Worm (Caenorhabditis elegans) whole organism, young adult: ENCODE results near the gene F56H9.6.

ENCODE experiments used
- Y67H2A.10 ChIP-seq: fragments of 200-800 bp; sonication (Bioruptor generic); conservative IDR thresholded peaks from 2 replicates; pipeline ENCODE4 v1.3.6; 2022; ENCODE audit warnings: missing genetic modification reagents, missing genetic modification characterization, missing compliant biosample characterization
- ZK185.1 ChIP-seq: sonication (generic microtip); optimal IDR thresholded peaks from 2 replicates; lab custom pipeline; 2016; ENCODE audit warnings: mild to moderate bottlenecking, missing genetic modification characterization, missing compliant biosample characterization; ENCODE audit not compliant: poor library complexity, severe bottlenecking
- ceh-58 ChIP-seq: fragments of 200-800 bp; sonication (Bioruptor generic); IDR thresholded peaks from 2 replicates; pipeline ENCODE4 v1.3.6; 2022; ENCODE audit warnings: missing genetic modification characterization, missing compliant biosample characterization
- dox-1 ChIP-seq: fragments of 200-800 bp; sonication (Bioruptor generic); IDR thresholded peaks from 2 replicates; pipeline ENCODE4 v1.3.6; 2022; ENCODE audit warnings: missing genetic modification reagents, missing genetic modification characterization, missing compliant biosample characterization
- let-607 ChIP-seq, 2 experiments: fragments of 200-800 bp in 1 of 2; sonication (Bioruptor generic) in 1 of 2; sonication (generic microtip) in 1 of 2; optimal IDR thresholded peaks; 2 replicates each; lab custom pipeline; 2016 to 2018; ENCODE audit warnings: mild to moderate bottlenecking in 2 of 2, missing compliant biosample characterization in 2 of 2, missing genetic modification characterization in 2 of 2, moderate library complexity in 2 of 2, missing genotype in 1 of 2
- sea-2 ChIP-seq: fragments of 200-800 bp; sonication (Bioruptor generic); IDR thresholded peaks from 2 replicates; pipeline ENCODE4 v1.3.6; 2022; ENCODE audit warnings: missing genetic modification characterization, missing compliant biosample characterization
- sptf-2 ChIP-seq: fragments of 200-800 bp; sonication (Bioruptor generic); optimal IDR thresholded peaks from 2 replicates; lab custom pipeline; 2018; ENCODE audit warnings: mild to moderate bottlenecking, missing genetic modification characterization, missing compliant biosample characterization
- unc-62 ChIP-seq: fragments of 150-350 bp; optimal IDR thresholded peaks from 2 replicates; lab custom pipeline; 2014; ENCODE audit warnings: missing biosample characterization, missing genetic modification reagents, missing genetic modification characterization
- ztf-25 ChIP-seq: fragments of 200-800 bp; sonication (Bioruptor generic); IDR thresholded peaks from 2 replicates; pipeline ENCODE4 v1.3.6; 2022; ENCODE audit warnings: missing genetic modification reagents, missing genetic modification characterization, missing compliant biosample characterization

DNA sequence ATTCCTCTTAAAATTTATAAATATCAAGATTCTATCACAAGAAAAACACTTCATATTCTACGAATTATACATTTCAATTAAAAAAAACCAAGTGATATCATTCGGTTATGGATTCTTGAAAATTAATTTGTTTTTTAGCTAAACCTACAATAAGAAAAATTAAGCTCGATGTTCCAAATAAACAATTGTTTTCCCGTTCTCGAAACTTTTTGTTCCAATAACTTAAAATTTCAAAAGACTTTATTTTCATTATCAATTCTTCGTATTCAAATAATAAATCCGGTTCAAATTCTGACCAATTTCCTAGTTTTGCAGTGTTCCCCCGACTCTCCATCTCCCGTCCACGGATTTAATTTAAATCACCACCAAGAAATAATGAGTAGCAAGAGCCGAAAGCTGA lies 50.3 kb downstream of the F56H9.6 start, which contains the start of gene E02A10.3:
- TF ChIP-seq ztf-25 (no peak), ceh-58 (no peak), unc-62 (no peak), dox-1 (GFP tag; lab: Robert Waterston, UW) (no peak), Y67H2A.10 (GFP tag; lab: Robert Waterston, UW) (no peak), sptf-2 (GFP tag; lab: Kevin White, UChicago) (no peak), ZK185.1 (no peak), let-607 (tag; optimal IDR thresholded peaks at IDR 0.05; lab: Kevin White, UChicago) (no peak), sea-2 (GFP tag; lab: Robert Waterston, UW) (no peak)
